Worm (Caenorhabditis elegans) whole organism, L1 larva: ENCODE data around the gene cdc-14.

Experiments
- aha-1 ChIP-seq: fragments of 150-350 bp; optimal IDR thresholded peaks from 2 replicates; lab custom pipeline; 2014; ENCODE audit warnings: missing biosample characterization, missing genetic modification characterization
- mdl-1 ChIP-seq, 2 experiments: fragments of 150-350 bp; optimal IDR thresholded peaks; 2 replicates each; lab custom pipeline; 2014 to 2017; ENCODE audit warnings: missing biosample characterization in 2 of 2, missing genetic modification characterization in 2 of 2, inconsistent platforms in 1 of 2

DNA sequence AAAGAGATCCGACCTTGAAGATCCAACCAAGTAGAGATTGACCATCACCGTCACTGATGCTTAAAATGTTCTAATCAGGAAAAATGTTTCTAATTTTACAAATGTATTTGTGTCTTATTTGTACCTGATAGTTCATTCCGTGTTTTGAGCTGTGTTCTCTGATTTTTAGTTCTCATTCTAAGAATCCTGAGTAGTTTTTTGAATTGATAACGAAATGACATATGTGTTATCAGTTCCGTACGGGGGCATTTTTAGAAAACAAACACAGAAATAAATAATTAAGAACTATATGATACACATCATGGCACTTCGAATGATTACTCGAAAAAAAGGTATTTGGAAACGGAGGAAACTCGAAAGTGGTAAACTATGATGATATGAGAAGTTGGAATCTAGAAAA is 37.7 kb downstream of the cdc-14 start:
- TF ChIP-seq mdl-1 (tag; optimal IDR thresholded peaks at IDR 0.05; lab: Kevin White, UChicago) (no peak), aha-1 (tag; lab: Kevin White, UChicago) (no peak)
